Worm (Caenorhabditis elegans): Measurements from ENCODE around the gene K04G7.1.

ce11 chrIII:7201378-7202256 is 39.1 kb downstream of the K04G7.1 start, which contains the start of gene dpy-31:
- TF ChIP-seq nhr-77 (tag; optimal IDR thresholded peaks at IDR 0.05) = no peak
- no peak for TF ChIP-seq nhr-6 (tag; optimal IDR thresholded peaks at IDR 0.05)
- TF ChIP-seq egl-27 (tag; optimal IDR thresholded peaks at IDR 0.05) = peak; percentile 88
- TF ChIP-seq dmd-4 (tag; optimal IDR thresholded peaks at IDR 0.05) = no peak
- TF ChIP-seq ztf-4 (tag; optimal IDR thresholded peaks at IDR 0.05) = no peak
- TF ChIP-seq ceh-82 (tag; optimal IDR thresholded peaks at IDR 0.05) = no peak
- no peak for TF ChIP-seq Y55F3AM.14 (GFP tag; optimal IDR thresholded peaks at IDR 0.05)
- no peak for TF ChIP-seq ama-1 (optimal IDR thresholded peaks at IDR 0.05)
- no peak for TF ChIP-seq aly-2 (tag; optimal IDR thresholded peaks at IDR 0.05)
- no peak for TF ChIP-seq nhr-237 (tag; optimal IDR thresholded peaks at IDR 0.05)
- TF ChIP-seq fos-1 (tag; optimal IDR thresholded peaks at IDR 0.05) = peak; percentile 27
- TF ChIP-seq unc-62 (GFP tag; optimal IDR thresholded peaks at IDR 0.05) = no peak
- TF ChIP-seq lin-13 (GFP tag; optimal IDR thresholded peaks at IDR 0.05) = no peak

All from whole organism, L2 larva.